Fruit fly (Drosophila melanogaster): Measurements from ENCODE around the gene CG12170.

- TF ChIP-seq psq (optimal IDR thresholded peaks at IDR 0.05) = no peak
- TF ChIP-seq usp (GFP tag; optimal IDR thresholded peaks at IDR 0.05) = no peak
- no peak for TF ChIP-seq EcR (GFP tag; optimal IDR thresholded peaks at IDR 0.05)
These were observed 30.6 kb upstream of the CG12170 start, which contains the start of gene asl for dm6 chr3R:5606477-5606876.

Data from whole organism.